Fruit fly (Drosophila melanogaster): ENCODE data around the gene Rhau.
A peak's percentile ranks its signal among the peaks of the same experiment; 100 is the strongest.

Rhau gene

dm6 chr2L:20764663-20765062 lies 6.9 kb upstream of the Rhau start (continued):
- TF ChIP-seq CG11398 (GFP tag; optimal IDR thresholded peaks at IDR 0.05) = no peak
- 0 out of 3 replicates have a peak, but pooled peaks have one; percentile 6 for TF ChIP-seq ken (GFP tag; IDR thresholded peaks at IDR 0.05)
- TF ChIP-seq ci (GFP tag; IDR thresholded peaks at IDR 0.05) = 0 out of 3 replicates have a peak, but pooled peaks have one; percentile 10

DNA sequence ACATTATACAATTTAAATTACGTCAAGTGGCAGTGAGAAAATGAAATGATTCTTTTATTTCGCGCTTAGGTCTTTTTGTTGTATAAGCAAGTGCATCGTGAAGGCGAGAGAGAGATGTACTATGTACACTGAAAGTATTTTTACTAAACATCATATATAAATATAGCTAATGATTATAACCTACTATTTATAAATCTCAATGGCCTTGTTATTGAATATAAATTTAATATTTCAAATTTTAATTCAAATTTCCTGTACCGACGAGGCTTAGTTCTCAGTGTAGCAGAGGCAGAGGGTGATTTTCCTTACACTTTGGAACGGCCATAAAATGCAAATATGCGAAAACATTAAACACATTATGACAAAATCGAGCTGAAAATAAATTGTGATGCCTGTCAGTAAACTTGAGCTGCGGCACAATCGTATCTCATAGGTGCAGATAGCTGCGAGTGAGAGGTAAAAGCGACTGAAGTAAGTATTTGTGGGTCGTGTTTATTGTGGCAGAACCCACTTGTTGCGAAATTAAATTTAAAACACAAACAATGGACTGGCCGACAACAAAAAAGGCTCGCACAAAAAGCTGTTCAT lies 4.3 kb upstream of the Rhau start:
- TF ChIP-seq zen (tag; optimal IDR thresholded peaks at IDR 0.05) (peak; percentile 68), ftz-f1 (GFP tag; optimal IDR thresholded peaks at IDR 0.05) (no peak), hkb (optimal IDR thresholded peaks at IDR 0.05) (no peak), hkb (GFP tag; IDR thresholded peaks at IDR 0.05) (0 out of 2 replicates have a peak, but pooled peaks have one; percentile 24), Med (GFP tag) (peak; percentile 16), CG8388 (GFP tag; optimal IDR thresholded peaks at IDR 0.05) (peak; percentile 50), CG15601 (tag; optimal IDR thresholded peaks at IDR 0.05) (no peak), CG7556 (GFP tag; optimal IDR thresholded peaks at IDR 0.05) (no peak), CG10979 (tag; optimal IDR thresholded peaks at IDR 0.05) (peak; percentile 57), gcm (GFP tag; optimal IDR thresholded peaks at IDR 0.05) (peak; percentile 42), Adf1 (GFP tag; IDR thresholded peaks at IDR 0.05) (0 out of 2 replicates have a peak, but pooled peaks have one; percentile 25), CG3995 (GFP tag; optimal IDR thresholded peaks at IDR 0.05) (no peak), CG12942 (GFP tag; optimal IDR thresholded peaks at IDR 0.05) (peak; percentile 31), CG7271 (tag; optimal IDR thresholded peaks at IDR 0.05) (peak; percentile 50), Hr3 (GFP tag; optimal IDR thresholded peaks at IDR 0.05) (peak; percentile 25), CG6854 (GFP tag; optimal IDR thresholded peaks at IDR 0.05) (no peak), CG5245 (GFP tag; optimal IDR thresholded peaks at IDR 0.05) (peak; percentile 17), CG14014 (GFP tag; IDR thresholded peaks at IDR 0.05) (0 out of 2 replicates have a peak, but pooled peaks have one; percentile 37), CG7839 (tag; optimal IDR thresholded peaks at IDR 0.05) (peak; percentile 64), caup (GFP tag; optimal IDR thresholded peaks at IDR 0.05; ENCODE audit: severe bottlenecking) (no peak), CTCF (GFP tag; optimal IDR thresholded peaks at IDR 0.05) (no peak), CG32772 (GFP tag; IDR thresholded peaks at IDR 0.05) (peak; percentile 16; the same call in 1 of the 2 replicates), CG18262 (tag; optimal IDR thresholded peaks at IDR 0.05) (peak; percentile 63), CG12219 (GFP tag; optimal IDR thresholded peaks at IDR 0.05) (no peak), gfzf (GFP tag; optimal IDR thresholded peaks at IDR 0.05) (no peak), CG7372 (GFP tag; IDR thresholded peaks at IDR 0.05) (0 out of 2 replicates have a peak, but pooled peaks have one; percentile 30), stc (GFP tag; IDR thresholded peaks at IDR 0.05) (peak; percentile 58; the same call in 1 of the 2 replicates), CG13123 (GFP tag; optimal IDR thresholded peaks at IDR 0.05) (no peak), Scr (GFP tag; IDR thresholded peaks at IDR 0.05; ENCODE audit: partially characterized antibody) (no peak), Xbp1 (GFP tag; optimal IDR thresholded peaks at IDR 0.05) (peak; percentile 40), CG1024 (GFP tag; IDR thresholded peaks at IDR 0.05) (no peak), cwo (GFP tag; optimal IDR thresholded peaks at IDR 0.05) (peak; percentile 30), Trl (optimal IDR thresholded peaks at IDR 0.05) (no peak), Trl (GFP tag; optimal IDR thresholded peaks at IDR 0.05) (no peak), CG17359 (tag; optimal IDR thresholded peaks at IDR 0.05) (peak; percentile 59), CG11247 (GFP tag; IDR thresholded peaks at IDR 0.05) (peak; percentile 7; the same call in 1 of the 2 replicates), sob (GFP tag; IDR thresholded peaks at IDR 0.05) (0 out of 2 replicates have a peak, but pooled peaks have one; percentile 43), ash1 (GFP tag; optimal IDR thresholded peaks at IDR 0.05) (no peak), CG10147 (GFP tag; optimal IDR thresholded peaks at IDR 0.05) (peak; percentile 22), tio (GFP tag; optimal IDR thresholded peaks at IDR 0.05) (peak; percentile 28), fd96Cb (tag; optimal IDR thresholded peaks at IDR 0.05) (peak; percentile 44), CG1603 (tag; optimal IDR thresholded peaks at IDR 0.05) (peak; percentile 8), CG6689 (GFP tag; IDR thresholded peaks at IDR 0.05) (peak; percentile 29; the same call in 1 of the 2 replicates), lab (GFP tag; optimal IDR thresholded peaks at IDR 0.05) (peak; percentile 50), CG14441 (GFP tag; IDR thresholded peaks at IDR 0.05) (peak; percentile 66), abd-A (tag; optimal IDR thresholded peaks at IDR 0.05) (no peak)

Measured in whole organism, embryonic.